Worm (Caenorhabditis elegans): Measurements from ENCODE around the gene lev-9.

DNA sequence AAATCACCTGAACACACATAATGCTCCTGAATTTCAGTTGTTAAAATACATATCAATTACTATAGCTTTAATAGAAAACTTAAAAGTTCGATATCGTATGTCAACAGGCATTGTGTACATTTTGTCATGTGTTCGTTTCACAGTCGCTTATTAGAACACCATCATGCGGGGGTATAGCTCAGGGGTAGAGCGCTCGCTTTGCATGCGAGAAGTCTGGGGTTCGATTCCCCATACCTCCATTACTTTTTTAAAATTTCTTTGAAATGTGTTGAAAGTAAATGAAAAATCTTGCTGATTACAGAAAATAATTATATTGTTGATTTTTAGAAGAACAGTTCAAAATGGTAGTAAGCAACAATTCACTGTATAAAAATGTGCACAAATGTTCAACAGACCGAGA is 5.4 kb downstream of the lev-9 start:
- 0 out of 2 replicates have a peak, but pooled peaks have one; percentile 61 for TF ChIP-seq ztf-29 (GFP tag; IDR thresholded peaks at IDR 0.05)
- TF ChIP-seq cog-1 (tag; optimal IDR thresholded peaks at IDR 0.05), result no peak
- peak; percentile 33; the same call in 1 of the 2 replicates for TF ChIP-seq ref-1 (GFP tag; conservative IDR thresholded peaks at IDR 0.05)
- TF ChIP-seq flt-1 (GFP tag; IDR thresholded peaks at IDR 0.05), result peak; percentile 88
- peak; percentile 65; the same call in 1 of the 2 replicates for TF ChIP-seq klf-2 (GFP tag; conservative IDR thresholded peaks at IDR 0.05)
- TF ChIP-seq T22C8.4 (GFP tag; IDR thresholded peaks at IDR 0.05), result peak; percentile 53; the same call in 1 of the 2 replicates
- TF ChIP-seq med-1 (GFP tag; optimal IDR thresholded peaks at IDR 0.05; ENCODE audit: insufficient read depth), result no peak

All from whole organism, midembryonic.